Fruit fly (Drosophila melanogaster): ENCODE data around the gene CG11444.
A peak's percentile ranks its signal among the peaks of the same experiment; 100 is the strongest.

The CG11444 gene

DNA sequence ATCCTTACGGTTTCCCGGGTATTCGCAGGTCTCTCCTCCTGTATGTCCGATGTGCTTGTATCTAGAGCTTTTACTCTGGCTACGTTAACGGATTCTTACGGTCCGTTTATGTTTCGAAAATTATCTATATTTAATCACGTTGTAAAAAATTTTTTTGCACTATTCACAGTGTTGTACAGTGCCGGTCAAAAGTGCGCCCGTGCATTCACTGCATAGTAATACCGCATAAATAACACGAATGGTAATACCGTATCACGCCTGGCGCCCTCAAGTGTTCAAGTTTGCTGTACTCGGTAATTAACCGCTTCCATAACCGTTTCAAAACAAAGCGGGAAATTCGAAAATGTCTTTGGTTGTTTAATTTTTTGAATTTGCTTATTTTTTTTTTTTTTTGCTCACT, at the start of gene CG11444 (continued):
- no peak for TF ChIP-seq abd-A (tag; optimal IDR thresholded peaks at IDR 0.05)

DNA sequence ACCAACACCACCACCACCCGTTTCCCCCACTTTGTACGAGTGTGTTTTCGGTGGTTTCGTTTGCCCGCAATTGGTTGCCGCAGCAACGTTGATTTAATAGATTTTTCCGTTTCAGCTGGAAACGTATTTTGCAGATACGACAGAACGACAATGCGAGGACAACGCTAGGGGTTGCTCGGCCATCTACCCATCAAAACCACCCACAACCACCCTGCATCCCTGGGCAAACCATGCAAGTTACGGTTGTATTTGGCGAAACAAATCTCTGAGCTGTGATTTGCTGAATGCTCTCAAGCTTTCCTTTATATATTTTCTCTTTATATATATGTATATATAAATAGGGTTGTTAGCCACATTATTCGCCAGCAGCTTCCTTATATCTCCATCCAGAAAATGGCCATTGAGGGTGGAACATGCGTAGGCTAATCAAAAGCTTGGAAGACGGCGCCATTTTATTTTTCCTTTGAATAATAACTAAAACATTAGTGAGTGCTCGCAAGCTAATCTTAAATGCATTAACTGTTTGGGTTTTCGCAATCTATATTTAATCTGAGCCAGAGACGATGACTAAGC, 45.8 kb upstream of the CG11444 start:
- no peak for TF ChIP-seq CHES-1-like (GFP tag; optimal IDR thresholded peaks at IDR 0.05)
- TF ChIP-seq Nf-YB (GFP tag; optimal IDR thresholded peaks at IDR 0.05), result peak; percentile 95
- TF ChIP-seq gsb-n (tag; optimal IDR thresholded peaks at IDR 0.05), result peak; percentile 8
- TF ChIP-seq Nf-YC (tag; optimal IDR thresholded peaks at IDR 0.05), result peak; percentile 94
- TF ChIP-seq seq (GFP tag; IDR thresholded peaks at IDR 0.05), result peak; percentile 56; the same call in 1 of the 2 replicates

DNA sequence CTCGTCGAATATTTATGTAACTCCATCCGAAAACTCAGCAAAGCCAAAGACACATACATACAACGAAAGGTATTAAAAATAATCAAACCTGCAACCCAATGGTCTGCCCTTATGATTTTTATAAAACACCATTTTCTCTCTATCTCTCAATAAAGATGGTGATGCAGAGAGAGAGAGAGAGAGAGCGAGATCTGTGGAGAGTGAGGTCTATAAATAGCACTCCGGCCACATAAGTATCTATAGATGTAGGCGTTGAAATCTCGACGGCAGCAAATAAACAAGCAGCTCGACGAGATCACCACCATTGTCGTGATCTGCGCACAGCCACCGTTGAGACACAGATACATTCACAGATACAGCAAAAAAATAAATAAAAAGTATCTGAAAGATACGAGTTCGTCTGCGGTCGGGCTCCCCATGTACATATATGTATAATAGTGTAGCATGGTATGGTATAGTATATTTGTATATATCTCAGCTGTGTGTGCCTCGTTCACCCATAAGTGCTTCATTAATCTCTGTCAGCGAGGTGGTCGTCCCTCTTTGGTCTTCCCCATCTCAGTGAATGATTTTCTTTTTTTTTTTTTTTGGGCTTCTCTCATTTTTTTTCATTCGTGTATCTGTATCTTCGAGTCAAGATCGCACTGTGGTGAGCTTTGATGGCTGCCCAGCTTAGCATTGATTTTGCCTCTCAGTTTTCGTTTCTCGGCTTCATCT, 42.4 kb upstream of the CG11444 start:
- TF ChIP-seq ATbp (GFP tag; optimal IDR thresholded peaks at IDR 0.05) (no peak), Dbx (GFP tag; IDR thresholded peaks at IDR 0.05) (no peak), sim (GFP tag; IDR thresholded peaks at IDR 0.05) (no peak), Deaf1 (tag; optimal IDR thresholded peaks at IDR 0.05) (peak; percentile 51), eve (GFP tag; optimal IDR thresholded peaks at IDR 0.05) (peak in 1 of 2 experiments; percentile 24), toy (GFP tag; IDR thresholded peaks at IDR 0.05) (no peak), CG17829 (tag; optimal IDR thresholded peaks at IDR 0.05) (no peak), CG17612 (GFP tag; IDR thresholded peaks at IDR 0.05) (no peak), CG11456 (GFP tag; IDR thresholded peaks at IDR 0.05) (no peak), exex (tag; optimal IDR thresholded peaks at IDR 0.05) (no peak), cg (GFP tag; optimal IDR thresholded peaks at IDR 0.05) (peak; percentile 85), CG9817 (tag; optimal IDR thresholded peaks at IDR 0.05) (no peak), bigmax (GFP tag; optimal IDR thresholded peaks at IDR 0.05) (no peak), CG12071 (GFP tag; optimal IDR thresholded peaks at IDR 0.05) (no peak), CG16779 (GFP tag; IDR thresholded peaks at IDR 0.05) (no peak), CG11560 (tag; IDR thresholded peaks at IDR 0.05) (no peak), Dref (GFP tag; IDR thresholded peaks at IDR 0.05) (no peak), sqz (GFP tag; optimal IDR thresholded peaks at IDR 0.05) (peak; percentile 72), jumu (GFP tag; optimal IDR thresholded peaks at IDR 0.05) (no peak), phol (tag; optimal IDR thresholded peaks at IDR 0.05) (peak; percentile 2), Rx (GFP tag; IDR thresholded peaks at IDR 0.05) (no peak), gcm (GFP tag; optimal IDR thresholded peaks at IDR 0.05) (peak; percentile 32), chinmo (GFP tag; IDR thresholded peaks at IDR 0.05; ENCODE audit: partially characterized antibody) (0 out of 4 replicates have a peak, but pooled peaks have one; percentile 30), Bdp1 (GFP tag; optimal IDR thresholded peaks at IDR 0.05) (no peak), CG10565 (GFP tag; optimal IDR thresholded peaks at IDR 0.05) (no peak), Ets65A (GFP tag) (no peak), Pdp1 (GFP tag; optimal IDR thresholded peaks at IDR 0.05) (peak in 1 of 2 experiments; percentile 9), CG17328 (GFP tag; IDR thresholded peaks at IDR 0.05) (no peak), E2f2 (GFP tag; IDR thresholded peaks at IDR 0.05) (no peak), yki (optimal IDR thresholded peaks at IDR 0.05) (no peak), CG11696 (GFP tag; IDR thresholded peaks at IDR 0.05) (no peak), Ada2b (GFP tag; IDR thresholded peaks at IDR 0.05) (no peak), CG8924 (tag; optimal IDR thresholded peaks at IDR 0.05) (no peak), Lim3 (GFP tag; IDR thresholded peaks at IDR 0.05) (no peak), CG12769 (tag; optimal IDR thresholded peaks at IDR 0.05) (peak; percentile 11), CG13123 (GFP tag; optimal IDR thresholded peaks at IDR 0.05) (no peak), Med (GFP tag) (peak; percentile 3), Hr39 (optimal IDR thresholded peaks at IDR 0.05) (no peak), lab (GFP tag; optimal IDR thresholded peaks at IDR 0.05) (no peak), kni (GFP tag; optimal IDR thresholded peaks at IDR 0.05) (peak; percentile 19), Ets97D (GFP tag; optimal IDR thresholded peaks at IDR 0.05) (no peak)

Measured in whole organism, embryonic.